Worm (Caenorhabditis elegans) whole organism, young adult: ENCODE data around the gene dsl-5.

Experiments
- B0019.2 ChIP-seq: fragments of 200-800 bp; sonication (Bioruptor generic); conservative IDR thresholded peaks from 2 replicates; pipeline ENCODE4 v1.3.6; 2022; ENCODE audit warnings: missing genetic modification reagents, missing genetic modification characterization, missing compliant biosample characterization
- F10E7.11 ChIP-seq: sonication (generic microtip); optimal IDR thresholded peaks from 2 replicates; lab custom pipeline; 2017; ENCODE audit warnings: mild to moderate bottlenecking, missing genetic modification characterization, moderate library complexity, missing compliant biosample characterization
- F49E8.2 ChIP-seq: sonication (generic microtip); optimal IDR thresholded peaks from 3 replicates; lab custom pipeline; 2017; ENCODE audit warnings: missing genetic modification characterization, mild to moderate bottlenecking, missing compliant biosample characterization, antibody characterized with exemption, moderate library complexity; ENCODE audit not compliant: insufficient read depth
- F52B5.7 ChIP-seq: sonication (generic microtip); optimal IDR thresholded peaks from 2 replicates; lab custom pipeline; 2016; ENCODE audit warnings: mild to moderate bottlenecking, missing genetic modification characterization, missing compliant biosample characterization
- Y79H2A.3 ChIP-seq: fragments of 200-800 bp; sonication (Bioruptor generic); conservative IDR thresholded peaks from 2 replicates; pipeline ENCODE4 v1.3.6; 2022; ENCODE audit warnings: missing genetic modification reagents, missing genetic modification characterization, missing compliant biosample characterization
- ceh-79 ChIP-seq: sonication (generic microtip); optimal IDR thresholded peaks from 2 replicates; lab custom pipeline; 2017; ENCODE audit warnings: mild to moderate bottlenecking, missing genetic modification characterization, missing compliant biosample characterization
- hlh-26 ChIP-seq: fragments of 200-800 bp; sonication (Bioruptor generic); conservative IDR thresholded peaks from 2 replicates; pipeline ENCODE4 v1.3.6; 2022; ENCODE audit warnings: missing genetic modification reagents, missing genetic modification characterization, missing compliant biosample characterization
- lsl-1 ChIP-seq: fragments of 200-800 bp; sonication (Bioruptor generic); optimal IDR thresholded peaks from 2 replicates; lab custom pipeline; 2018; ENCODE audit warnings: mild to moderate bottlenecking, missing genetic modification characterization, moderate library complexity, missing compliant biosample characterization
- madf-3 ChIP-seq: fragments of 200-800 bp; sonication (Bioruptor generic); IDR thresholded peaks from 2 replicates; pipeline ENCODE4 v1.3.6; 2022; ENCODE audit warnings: missing genetic modification reagents, missing genetic modification characterization, missing compliant biosample characterization
- madf-6 ChIP-seq: fragments of 200-800 bp; sonication (Bioruptor generic); IDR thresholded peaks from 2 replicates; pipeline ENCODE4 v1.3.6; 2022; ENCODE audit warnings: missing genetic modification reagents, missing genetic modification characterization, missing compliant biosample characterization
- nhr-90 ChIP-seq: sonication (generic microtip); optimal IDR thresholded peaks from 2 replicates; lab custom pipeline; 2016; ENCODE audit warnings: missing genotype, mild to moderate bottlenecking, missing genetic modification characterization, missing compliant biosample characterization
- unc-130 ChIP-seq: sonication (generic microtip); optimal IDR thresholded peaks from 2 replicates; lab custom pipeline; 2016; ENCODE audit warnings: missing genetic modification reagents, missing genetic modification characterization, missing compliant biosample characterization

DNA sequence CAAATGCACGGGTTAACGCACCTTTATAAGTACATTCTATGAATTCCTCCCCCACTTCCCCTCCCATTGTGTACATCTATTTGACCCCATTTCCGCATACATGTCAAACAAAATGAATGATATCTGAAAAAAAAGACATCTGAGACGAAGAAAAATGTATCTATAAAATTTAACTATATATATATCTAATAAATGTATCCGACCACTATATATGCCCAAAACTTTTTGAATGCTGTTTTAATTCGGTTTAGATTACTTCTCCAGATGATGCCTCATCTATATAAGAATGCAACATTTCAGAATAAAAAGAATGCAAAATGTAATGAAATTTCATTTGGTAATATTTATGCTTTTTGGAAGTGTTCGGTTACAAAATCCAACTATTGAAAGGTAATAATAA is 42.3 kb downstream of the dsl-5 start, which contains the start of gene rib-1:
- TF ChIP-seq F10E7.11 (tag; lab: Kevin White, UChicago) (no peak), Y79H2A.3 (no peak), unc-130 (GFP tag; lab: Kevin White, UChicago) (no peak), hlh-26 (GFP tag; lab: Robert Waterston, UW) (no peak), nhr-90 (tag; lab: Kevin White, UChicago) (no peak), B0019.2 (GFP tag; lab: Robert Waterston, UW) (no peak), F49E8.2 (no peak), madf-6 (GFP tag; lab: Robert Waterston, UW) (no peak), F52B5.7 (tag; lab: Kevin White, UChicago) (no peak), ceh-79 (tag; lab: Kevin White, UChicago) (no peak), lsl-1 (GFP tag; lab: Kevin White, UChicago) (no peak), madf-3 (GFP tag; lab: Robert Waterston, UW) (no peak)
